Worm (Caenorhabditis elegans): ENCODE measurements around the gene cutl-5.
A peak's percentile ranks its signal among the peaks of the same experiment; 100 is the strongest.
"Not testable (repeated sequence)": the region's sequence is repeated elsewhere in the genome, so short reads cannot be mapped to it uniquely, and the experiment has no call there.

The cutl-5 gene

ce11 chrII:7093339-7093821 is 22.3 kb downstream of the cutl-5 start, which contains the start of gene T02G5.3:
TSS of gene T02G5.3 (plus strand) at chrII:7093389.
- TF ChIP-seq ces-1 (GFP tag; optimal IDR thresholded peaks at IDR 0.05) (no peak), mep-1 (tag; optimal IDR thresholded peaks at IDR 0.05) (no peak), lin-32 (GFP tag; optimal IDR thresholded peaks at IDR 0.05) (no peak), blmp-1 (tag; optimal IDR thresholded peaks at IDR 0.05) (no peak), ham-2 (GFP tag; optimal IDR thresholded peaks at IDR 0.05) (no peak), nhr-28 (tag; optimal IDR thresholded peaks at IDR 0.05) (no peak), mab-5 (tag; optimal IDR thresholded peaks at IDR 0.05) (no peak), flh-1 (GFP tag; optimal IDR thresholded peaks at IDR 0.05) (no peak), zip-8 (tag; optimal IDR thresholded peaks at IDR 0.05) (no peak), mls-2 (tag; optimal IDR thresholded peaks at IDR 0.05) (no peak), unc-39 (tag; optimal IDR thresholded peaks at IDR 0.05) (no peak)

ce11 chrII:7090852-7091251 is 24.9 kb downstream of the cutl-5 start:
- peak; percentile 93 for TF ChIP-seq zip-8 (tag; optimal IDR thresholded peaks at IDR 0.05)
- no peak for TF ChIP-seq nhr-237 (tag; optimal IDR thresholded peaks at IDR 0.05)
- TF ChIP-seq hlh-1 (tag; optimal IDR thresholded peaks at IDR 0.05) = no peak
- TF ChIP-seq ceh-39 (tag; optimal IDR thresholded peaks at IDR 0.05) = no peak
- no peak for TF ChIP-seq nhr-12 (tag; optimal IDR thresholded peaks at IDR 0.05)
- peak; percentile 21 for TF ChIP-seq cnd-1 (tag; optimal IDR thresholded peaks at IDR 0.05)
- no peak for TF ChIP-seq elt-3 (tag; optimal IDR thresholded peaks at IDR 0.05)
- no peak for TF ChIP-seq snpc-4 (tag; optimal IDR thresholded peaks at IDR 0.05)
- TF ChIP-seq mep-1 (tag; optimal IDR thresholded peaks at IDR 0.05) = no peak
- TF ChIP-seq nhr-2 (tag; optimal IDR thresholded peaks at IDR 0.05) = peak; percentile 78
- TF ChIP-seq lsy-2 (tag; optimal IDR thresholded peaks at IDR 0.05) = no peak

DNA sequence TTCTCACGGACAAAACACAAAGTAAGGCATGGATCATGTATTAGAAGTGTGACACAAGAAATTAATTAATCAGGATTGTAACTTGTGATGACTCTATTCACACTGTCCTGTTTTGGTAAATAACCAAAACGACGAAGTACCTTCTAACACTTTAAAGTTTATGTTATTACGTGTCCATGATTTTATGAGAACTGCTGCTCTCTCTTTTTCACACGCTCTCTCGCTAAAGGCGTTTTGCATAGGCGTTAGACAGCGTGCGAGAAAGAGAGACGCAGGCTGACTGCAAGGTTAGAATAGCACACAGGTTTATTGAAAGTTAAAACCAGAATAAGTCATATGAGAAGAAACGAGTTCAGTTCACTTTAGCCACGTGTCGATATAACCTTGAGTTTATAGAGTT is 25.6 kb downstream of the cutl-5 start:
- TF ChIP-seq ces-1 (GFP tag; optimal IDR thresholded peaks at IDR 0.05) (peak; percentile 9), cnd-1 (tag; optimal IDR thresholded peaks at IDR 0.05) (no peak), ham-2 (GFP tag; optimal IDR thresholded peaks at IDR 0.05) (no peak), elt-1 (tag; optimal IDR thresholded peaks at IDR 0.05; ENCODE audit: borderline replicate concordance, insufficient read depth) (no peak), flh-1 (GFP tag; optimal IDR thresholded peaks at IDR 0.05) (no peak), nhr-237 (tag; optimal IDR thresholded peaks at IDR 0.05) (no peak), ztf-11 (tag; optimal IDR thresholded peaks at IDR 0.05) (no peak), snpc-4 (tag; optimal IDR thresholded peaks at IDR 0.05) (no peak)

- TF ChIP-seq blmp-1 (tag; optimal IDR thresholded peaks at IDR 0.05); M03D4.4 (tag; optimal IDR thresholded peaks at IDR 0.05); lin-32 (GFP tag; optimal IDR thresholded peaks at IDR 0.05): not testable (repeated sequence)
These were observed 31.7 kb downstream of the cutl-5 start, which contains the start of the genes T02G5.14 and T02G5.15 for ce11 chrII:7084021-7084420. TSS of gene T02G5.14 (plus strand) at chrII:7084321. TSS of gene T02G5.15 (plus strand) at chrII:7084321.

ce11 chrII:7075564-7076228 is 40.0 kb downstream of the cutl-5 start, which contains the start of gene T02G5.7:
TSS of gene T02G5.7 (plus strand) at chrII:7075614.
- TF ChIP-seq unc-62 (GFP tag; optimal IDR thresholded peaks at IDR 0.05) (no peak), nhr-28 (tag; optimal IDR thresholded peaks at IDR 0.05) (no peak)

- TF ChIP-seq M03D4.4 (tag; optimal IDR thresholded peaks at IDR 0.05) (no peak), ceh-43 (GFP tag; optimal IDR thresholded peaks at IDR 0.05) (no peak), sem-2 (GFP tag; optimal IDR thresholded peaks at IDR 0.05) (no peak), nhr-2 (tag; optimal IDR thresholded peaks at IDR 0.05) (no peak), elt-3 (tag; optimal IDR thresholded peaks at IDR 0.05) (no peak), mep-1 (tag; optimal IDR thresholded peaks at IDR 0.05) (no peak), lin-32 (GFP tag; optimal IDR thresholded peaks at IDR 0.05) (no peak), nhr-76 (tag; optimal IDR thresholded peaks at IDR 0.05) (no peak), unc-120 (tag; optimal IDR thresholded peaks at IDR 0.05; ENCODE audit: poor library complexity, severe bottlenecking) (no peak), drap-1 (GFP tag; optimal IDR thresholded peaks at IDR 0.05) (no peak), hlh-1 (tag; optimal IDR thresholded peaks at IDR 0.05) (no peak), tbx-8 (GFP tag; optimal IDR thresholded peaks at IDR 0.05) (no peak), snpc-4 (tag; optimal IDR thresholded peaks at IDR 0.05) (no peak)
These were observed 42.2 kb downstream of the cutl-5 start, which contains the start of gene kat-1 for ce11 chrII:7073537-7073913. TSS of gene kat-1 (plus strand) at chrII:7073814.

Data from whole organism, mixed stage, embryonic.